Fruit fly (Drosophila melanogaster) whole organism, embryonic: ENCODE data around the gene CG10195.

Experiments
- Abd-B ChIP-seq: fragments of 200-800 bp; sonication (Bioruptor generic); optimal IDR thresholded peaks from 2 replicates; lab custom pipeline; 2018; ENCODE audit warnings: missing biosample characterization, mild to moderate bottlenecking, missing genetic modification characterization, moderate library complexity
- Aef1 ChIP-seq: fragments of 200-800 bp; sonication (Bioruptor generic); IDR thresholded peaks from 3 replicates; pipeline ENCODE4 v1.3.6; 2022; ENCODE audit warnings: missing biosample characterization, missing genetic modification characterization
- CG1024 ChIP-seq: fragments of 200-800 bp; sonication (Bioruptor generic); IDR thresholded peaks from 2 replicates; pipeline ENCODE4 v1.3.6; 2022; ENCODE audit warnings: missing biosample characterization, missing genetic modification characterization
- CG11398 ChIP-seq: fragments of 200-800 bp; sonication (Bioruptor generic); optimal IDR thresholded peaks from 2 replicates; lab custom pipeline; 2016; ENCODE audit warnings: missing biosample characterization, missing genetic modification characterization
- CG11723 ChIP-seq: fragments of 200-800 bp; sonication (Bioruptor generic); optimal IDR thresholded peaks from 2 replicates; lab custom pipeline; 2017; ENCODE audit warnings: missing biosample characterization, mild to moderate bottlenecking, missing genetic modification characterization
- CG12155 ChIP-seq: fragments of 200-800 bp; sonication (Bioruptor generic); optimal IDR thresholded peaks from 3 replicates; lab custom pipeline; 2016; ENCODE audit warnings: missing biosample characterization, missing genetic modification characterization
- CG14441 ChIP-seq: fragments of 200-800 bp; sonication (Bioruptor generic); IDR thresholded peaks from 2 replicates; pipeline ENCODE4 v1.3.6; 2022; ENCODE audit warnings: missing biosample characterization, missing genetic modification characterization
- CG14860 ChIP-seq: fragments of 200-800 bp; sonication (Bioruptor generic); IDR thresholded peaks from 3 replicates; pipeline ENCODE4 v1.3.6; 2022; ENCODE audit warnings: missing biosample characterization, missing genetic modification characterization; ENCODE audit not compliant: partially characterized antibody
- CG17802 ChIP-seq: fragments of 200-800 bp; sonication (Bioruptor generic); optimal IDR thresholded peaks from 2 replicates; lab custom pipeline; 2018; ENCODE audit warnings: missing biosample characterization, mild to moderate bottlenecking, missing genetic modification characterization, moderate library complexity
- CG2120 ChIP-seq: fragments of 200-800 bp; sonication (Bioruptor generic); optimal IDR thresholded peaks from 3 replicates; lab custom pipeline; 2016; ENCODE audit warnings: missing biosample characterization, missing genetic modification characterization
- CG31224 ChIP-seq: fragments of 200-800 bp; sonication (Bioruptor generic); IDR thresholded peaks from 2 replicates; pipeline ENCODE4 v1.3.6; 2022; ENCODE audit warnings: missing biosample characterization, missing genetic modification characterization
- CG34422 ChIP-seq: fragments of 200-800 bp; sonication (Bioruptor generic); IDR thresholded peaks from 3 replicates; pipeline ENCODE4 v1.3.6; 2022; ENCODE audit warnings: missing biosample characterization, missing genetic modification characterization
- CG5180 ChIP-seq: fragments of 200-800 bp; sonication (Bioruptor generic); optimal IDR thresholded peaks from 3 replicates; lab custom pipeline; 2017; ENCODE audit warnings: missing biosample characterization, missing genetic modification characterization, mild to moderate bottlenecking, moderate library complexity, missing genetic modification reagents
- CG6791 ChIP-seq: fragments of 200-800 bp; sonication (Bioruptor generic); IDR thresholded peaks from 3 replicates; pipeline ENCODE4 v1.3.6; 2022; ENCODE audit warnings: missing biosample characterization, missing genetic modification characterization; ENCODE audit not compliant: partially characterized antibody
- CG7271 ChIP-seq: fragments of 200-800 bp; sonication (Bioruptor generic); optimal IDR thresholded peaks from 2 replicates; lab custom pipeline; 2018; ENCODE audit warnings: missing biosample characterization, mild to moderate bottlenecking, missing genetic modification characterization, moderate library complexity
- CG7928 ChIP-seq: fragments of 200-800 bp; sonication (Bioruptor generic); optimal IDR thresholded peaks from 2 replicates; lab custom pipeline; 2017; ENCODE audit warnings: missing biosample characterization, mild to moderate bottlenecking, missing genetic modification characterization
- CG8089 ChIP-seq: fragments of 200-800 bp; sonication (Bioruptor generic); optimal IDR thresholded peaks from 3 replicates; lab custom pipeline; 2016; ENCODE audit warnings: missing biosample characterization, missing genetic modification characterization
- CG8944 ChIP-seq: fragments of 200-800 bp; sonication (Bioruptor generic); optimal IDR thresholded peaks from 3 replicates; lab custom pipeline; 2016; ENCODE audit warnings: missing biosample characterization, missing genetic modification characterization
- CG9437 ChIP-seq: fragments of 200-800 bp; sonication (Bioruptor generic); optimal IDR thresholded peaks from 2 replicates; lab custom pipeline; 2018; ENCODE audit warnings: missing biosample characterization, mild to moderate bottlenecking, missing genetic modification characterization
- CoRest ChIP-seq: fragments of 200-800 bp; sonication (Bioruptor generic); optimal IDR thresholded peaks from 3 replicates; lab custom pipeline; 2018; ENCODE audit warnings: missing biosample characterization, mild to moderate bottlenecking, missing genetic modification characterization, moderate library complexity
- Deaf1 ChIP-seq: fragments of 200-800 bp; optimal IDR thresholded peaks from 3 replicates; lab custom pipeline; 2019; ENCODE audit warnings: missing biosample characterization, mild to moderate bottlenecking, missing genetic modification characterization, moderate library complexity
- Dp ChIP-seq: fragments of 200-800 bp; sonication (Bioruptor generic); optimal IDR thresholded peaks from 2 replicates; lab custom pipeline; 2018; ENCODE audit warnings: missing biosample characterization, mild to moderate bottlenecking, missing genetic modification characterization, moderate library complexity
- E2f2 ChIP-seq: fragments of 200-800 bp; sonication (Bioruptor generic); IDR thresholded peaks from 2 replicates; pipeline ENCODE4 v1.3.6; 2022; ENCODE audit warnings: missing biosample characterization, missing genetic modification characterization
- Elba2 ChIP-seq: fragments of 200-800 bp; sonication (Bioruptor generic); optimal IDR thresholded peaks from 3 replicates; lab custom pipeline; 2016; ENCODE audit warnings: missing biosample characterization, missing genetic modification characterization
- Ets97D ChIP-seq: fragments of 200-800 bp; sonication (Bioruptor generic); optimal IDR thresholded peaks from 3 replicates; lab custom pipeline; 2016; ENCODE audit warnings: missing biosample characterization, missing genetic modification characterization
- Fer2 ChIP-seq: fragments of 200-800 bp; sonication (Bioruptor generic); optimal IDR thresholded peaks from 2 replicates; lab custom pipeline; 2018; ENCODE audit warnings: missing biosample characterization, mild to moderate bottlenecking, missing genetic modification characterization, moderate library complexity
- Hand ChIP-seq: fragments of 200-800 bp; sonication (Bioruptor generic); optimal IDR thresholded peaks from 2 replicates; lab custom pipeline; 2017; ENCODE audit warnings: mild to moderate bottlenecking, missing biosample characterization, missing genetic modification reagents, missing genetic modification characterization
- Hr51 ChIP-seq, 2 experiments: fragments of 200-800 bp; sonication (Bioruptor generic); optimal IDR thresholded peaks; 2 replicates in 1 of 2; 3 replicates in 1 of 2; lab custom pipeline; 2016 to 2018; ENCODE audit warnings: missing biosample characterization in 2 of 2, missing genetic modification characterization in 2 of 2, mild to moderate bottlenecking in 1 of 2, moderate library complexity in 1 of 2
- MESR4 ChIP-seq: fragments of 200-800 bp; sonication (Bioruptor generic); optimal IDR thresholded peaks from 2 replicates; lab custom pipeline; 2018; ENCODE audit warnings: missing biosample characterization, mild to moderate bottlenecking, missing genetic modification characterization, moderate library complexity
- Med ChIP-seq: fragments of 200-800 bp; sonication (Bioruptor generic); peaks from one replicate; lab custom pipeline; 2016; ENCODE audit warnings: missing biosample characterization, missing genetic modification characterization, mild to moderate bottlenecking, inconsistent platforms, moderate library complexity
- NfI ChIP-seq: fragments of 200-800 bp; sonication (Bioruptor generic); optimal IDR thresholded peaks from 3 replicates; lab custom pipeline; 2018; ENCODE audit warnings: missing biosample characterization, mild to moderate bottlenecking, missing genetic modification characterization, moderate library complexity
- Oli ChIP-seq: fragments of 200-800 bp; sonication (Bioruptor generic); optimal IDR thresholded peaks from 2 replicates; lab custom pipeline; 2018; ENCODE audit warnings: missing biosample characterization, mild to moderate bottlenecking, missing genetic modification characterization, moderate library complexity
- Sry-δ ChIP-seq: fragments of 200-800 bp; sonication (Bioruptor generic); optimal IDR thresholded peaks from 2 replicates; lab custom pipeline; 2016; ENCODE audit warnings: missing biosample characterization, missing genetic modification characterization
- Ssrp ChIP-seq: fragments of 200-800 bp; sonication (Bioruptor generic); optimal IDR thresholded peaks from 2 replicates; lab custom pipeline; 2018; ENCODE audit warnings: missing biosample characterization, mild to moderate bottlenecking, missing genetic modification characterization, moderate library complexity
- Stat92E ChIP-seq, 3 experiments: fragments of >200 bp in 2 of 3; fragments of 200-800 bp in 1 of 3; sonication (Bioruptor generic) in 1 of 3; optimal IDR thresholded peaks; 2 replicates each; lab custom pipeline; 2017 to 2019; ENCODE audit warnings: missing biosample characterization in 3 of 3, missing genetic modification characterization in 3 of 3, mild to moderate bottlenecking in 1 of 3, moderate library complexity in 1 of 3
- ato ChIP-seq: fragments of 200-800 bp; sonication (Bioruptor generic); IDR thresholded peaks from 2 replicates; pipeline ENCODE4 v1.3.6; 2022; ENCODE audit warnings: missing biosample characterization, missing genetic modification characterization; ENCODE audit not compliant: partially characterized antibody
- bsh ChIP-seq, 2 experiments: fragments of 200-800 bp; sonication (Bioruptor generic); optimal IDR thresholded peaks; 2 replicates each; lab custom pipeline; 2017 to 2018; ENCODE audit warnings: mild to moderate bottlenecking in 2 of 2, missing biosample characterization in 2 of 2, missing genetic modification characterization in 2 of 2, moderate library complexity in 1 of 2
- cas ChIP-seq: fragments of 200-800 bp; sonication (Bioruptor generic); IDR thresholded peaks from 2 replicates; pipeline ENCODE4 v1.3.6; 2022; ENCODE audit warnings: missing biosample characterization, missing genetic modification characterization
- crp ChIP-seq, 2 experiments: fragments of 200-800 bp; sonication (Bioruptor generic); optimal IDR thresholded peaks; 2 replicates in 1 of 2; 3 replicates in 1 of 2; lab custom pipeline; 2017; ENCODE audit warnings: missing biosample characterization in 2 of 2, missing genetic modification characterization in 2 of 2, mild to moderate bottlenecking in 1 of 2, moderate library complexity in 1 of 2
- eve ChIP-seq, 2 experiments: fragments of >200 bp; optimal IDR thresholded peaks; 2 replicates each; lab custom pipeline; 2017; ENCODE audit warnings: missing biosample characterization in 2 of 2, missing genetic modification characterization in 2 of 2
- fd64A ChIP-seq: fragments of 200-800 bp; sonication (Bioruptor generic); optimal IDR thresholded peaks from 3 replicates; lab custom pipeline; 2018; ENCODE audit warnings: missing biosample characterization, mild to moderate bottlenecking, missing genetic modification characterization
- gce ChIP-seq: fragments of 200-800 bp; sonication (Bioruptor generic); IDR thresholded peaks from 3 replicates; pipeline ENCODE4 v1.3.6; 2022; ENCODE audit warnings: missing biosample characterization, missing genetic modification characterization
- gfzf ChIP-seq: fragments of 200-800 bp; sonication (Bioruptor generic); optimal IDR thresholded peaks from 2 replicates; lab custom pipeline; 2016; ENCODE audit warnings: missing biosample characterization, mild to moderate bottlenecking, missing genetic modification characterization, moderate library complexity
- klu ChIP-seq: fragments of 200-800 bp; sonication (Bioruptor generic); IDR thresholded peaks from 2 replicates; pipeline ENCODE4 v1.3.6; 2022; ENCODE audit warnings: missing biosample characterization, missing genetic modification characterization
- prd ChIP-seq, 3 experiments: fragments of >200 bp in 2 of 3; fragments of 200-800 bp in 1 of 3; sonication (Bioruptor generic) in 1 of 3; optimal IDR thresholded peaks in 2 of 3; IDR thresholded peaks in 1 of 3; 2 replicates in 2 of 3; 3 replicates in 1 of 3; pipeline versions ENCODE4 v1.3.6 to Lab custom; 2017 to 2022; ENCODE audit warnings: missing biosample characterization in 1 of 3, missing genetic modification characterization in 1 of 3
- psq ChIP-seq: fragments of 200-800 bp; sonication (Bioruptor generic); optimal IDR thresholded peaks from 2 replicates; lab custom pipeline; 2017; ENCODE audit warnings: missing biosample characterization, missing genetic modification characterization
- shn ChIP-seq: fragments of 200-800 bp; sonication (Bioruptor generic); optimal IDR thresholded peaks from 3 replicates; lab custom pipeline; 2016; ENCODE audit warnings: missing biosample characterization, missing genetic modification characterization
- so ChIP-seq: fragments of 200-800 bp; sonication (Bioruptor generic); IDR thresholded peaks from 3 replicates; pipeline ENCODE4 v1.3.6; 2022; ENCODE audit warnings: missing biosample characterization, missing genetic modification characterization
- sqz ChIP-seq: fragments of 200-800 bp; sonication (Bioruptor generic); optimal IDR thresholded peaks from 3 replicates; lab custom pipeline; 2018; ENCODE audit warnings: missing biosample characterization, mild to moderate bottlenecking, missing genetic modification characterization
- zen2 ChIP-seq: fragments of 200-800 bp; sonication (Bioruptor generic); IDR thresholded peaks from 3 replicates; pipeline ENCODE4 v1.3.6; 2022; ENCODE audit warnings: missing biosample characterization, missing genetic modification characterization; ENCODE audit not compliant: partially characterized antibody

Gene CG10195

dm6 chr2L:19530092-19530491, 45.6 kb upstream of the CG10195 start, which contains the start of gene CG10165 (continued):
- no peak for TF ChIP-seq ato
- no peak for TF ChIP-seq CG31224 (GFP tag; lab: Robert Waterston, UW)
- TF ChIP-seq CG5180 (GFP tag; lab: Kevin White, UChicago) = no peak
- peak; percentile 5 for TF ChIP-seq Sry-δ (GFP tag; lab: Kevin White, UChicago)
- peak; percentile 21 for TF ChIP-seq CG2120 (GFP tag; lab: Kevin White, UChicago)
- no peak for TF ChIP-seq NfI (GFP tag; lab: Kevin White, UChicago)
- TF ChIP-seq Hr51 (GFP tag; optimal IDR thresholded peaks at IDR 0.05; lab: Kevin White, UChicago) = no peak
- no peak for TF ChIP-seq cas (GFP tag; lab: Robert Waterston, UW)
- TF ChIP-seq Med (GFP tag; lab: Kevin White, UChicago) = peak; percentile 60
- TF ChIP-seq prd (optimal IDR thresholded peaks at IDR 0.05; lab: Kevin White, UChicago) = no peak
- TF ChIP-seq prd (GFP tag; IDR thresholded peaks at IDR 0.05; lab: Robert Waterston, UW) = no peak
- peak; percentile 28 for TF ChIP-seq MESR4 (GFP tag; lab: Kevin White, UChicago)
- peak; percentile 11 for TF ChIP-seq Dp
- TF ChIP-seq Stat92E (GFP tag; optimal IDR thresholded peaks at IDR 0.05; lab: Kevin White, UChicago) = no peak
- TF ChIP-seq Ets97D (GFP tag; lab: Kevin White, UChicago) = peak; percentile 21
- TF ChIP-seq Oli (tag; lab: Kevin White, UChicago) = no peak
- TF ChIP-seq CG9437 (GFP tag; lab: Kevin White, UChicago) = peak; percentile 56
- no peak for TF ChIP-seq klu (GFP tag; lab: Robert Waterston, UW)
- no peak for TF ChIP-seq so (GFP tag; lab: Robert Waterston, UW)
- TF ChIP-seq Hand (GFP tag; lab: Kevin White, UChicago) = no peak
- TF ChIP-seq CG34422 = peak; percentile 36; the same call in 1 of the 3 replicates
- peak; percentile 49 to 88 for TF ChIP-seq crp (GFP tag; optimal IDR thresholded peaks at IDR 0.05; lab: Kevin White, UChicago)
- no peak for TF ChIP-seq CG14441 (GFP tag; lab: Robert Waterston, UW)
- TF ChIP-seq gfzf (GFP tag; lab: Kevin White, UChicago) = peak; percentile 7
- no peak for TF ChIP-seq gce
- TF ChIP-seq shn (GFP tag; lab: Kevin White, UChicago) = no peak
- TF ChIP-seq eve (GFP tag; optimal IDR thresholded peaks at IDR 0.05; lab: Kevin White, UChicago) = no peak
- TF ChIP-seq E2f2 (GFP tag; lab: Robert Waterston, UW) = 0 out of 2 replicates have a peak, but pooled peaks have one; percentile 12
- no peak for TF ChIP-seq Abd-B
- TF ChIP-seq CG8944 = no peak
- TF ChIP-seq CG7928 (GFP tag; lab: Kevin White, UChicago) = no peak

- TF ChIP-seq CG8089 = peak; percentile 77
- TF ChIP-seq CG12155 = peak; percentile 95
- peak; percentile 55 for TF ChIP-seq psq
- TF ChIP-seq CG7271 = peak; percentile 49
- TF ChIP-seq bsh (GFP tag; optimal IDR thresholded peaks at IDR 0.05; lab: Kevin White, UChicago) = peak; percentile 88 to 96
- no peak for TF ChIP-seq sqz (GFP tag; lab: Kevin White, UChicago)
- TF ChIP-seq Ssrp (tag; lab: Kevin White, UChicago) = peak; percentile 73
- TF ChIP-seq Deaf1 (tag; lab: Kevin White, UChicago) = peak; percentile 85
- TF ChIP-seq zen2 = no peak
- peak; percentile 87 for TF ChIP-seq CG11723 (GFP tag; lab: Kevin White, UChicago)
- peak; percentile 96 for TF ChIP-seq Aef1 (GFP tag; lab: Robert Waterston, UW)
- no peak for TF ChIP-seq Elba2 (GFP tag; lab: Kevin White, UChicago)
- peak; percentile 88 for TF ChIP-seq CG11398 (GFP tag; lab: Kevin White, UChicago)
- TF ChIP-seq CoRest (tag; lab: Kevin White, UChicago) = peak; percentile 96
- peak; percentile 53 for TF ChIP-seq fd64A (GFP tag; lab: Kevin White, UChicago)
- TF ChIP-seq CG1024 (GFP tag; lab: Robert Waterston, UW) = peak; percentile 73
- TF ChIP-seq Fer2 (tag; lab: Kevin White, UChicago) = peak; percentile 93
- no peak for TF ChIP-seq CG14860
- TF ChIP-seq CG6791 = no peak
- peak; percentile 55 for TF ChIP-seq CG17802 (tag; lab: Kevin White, UChicago)
Observed at dm6 chr2L:19528308-19528707, 43.8 kb upstream of the CG10195 start.
